Worm (Caenorhabditis elegans) whole organism, L2 larva: ENCODE results near the gene D1086.8.

ENCODE experiments used
- C34F6.9 ChIP-seq: fragments of 150-350 bp; optimal IDR thresholded peaks from 2 replicates; lab custom pipeline; 2014; ENCODE audit warnings: missing biosample characterization, missing genetic modification characterization
- F13H6.1 ChIP-seq: sonication (generic microtip); optimal IDR thresholded peaks from 2 replicates; lab custom pipeline; 2016; ENCODE audit warnings: missing genetic modification characterization, missing compliant biosample characterization
- R02D3.7 ChIP-seq: fragments of 150-350 bp; optimal IDR thresholded peaks from 2 replicates; lab custom pipeline; 2014; ENCODE audit warnings: missing biosample characterization, missing genetic modification characterization
- Y55F3AM.14 ChIP-seq: fragments of 200-800 bp; sonication (Bioruptor generic); optimal IDR thresholded peaks from 2 replicates; lab custom pipeline; 2018; ENCODE audit warnings: mild to moderate bottlenecking, missing genetic modification characterization, missing compliant biosample characterization
- alr-1 ChIP-seq: fragments of 150-350 bp; optimal IDR thresholded peaks from 2 replicates; lab custom pipeline; 2014; ENCODE audit warnings: missing biosample characterization, missing genetic modification characterization
- aly-2 ChIP-seq: fragments of 150-350 bp; optimal IDR thresholded peaks from 2 replicates; lab custom pipeline; 2014; ENCODE audit warnings: missing biosample characterization, missing genetic modification characterization
- ama-1 ChIP-seq: fragments of 150-350 bp; optimal IDR thresholded peaks from 2 replicates; lab custom pipeline; 2018; ENCODE audit warnings: inconsistent platforms
- blmp-1 ChIP-seq: sonication (generic microtip); optimal IDR thresholded peaks from 2 replicates; lab custom pipeline; 2017; ENCODE audit warnings: missing genetic modification characterization, mild to moderate bottlenecking, missing compliant biosample characterization, antibody characterized with exemption, moderate library complexity; ENCODE audit not compliant: insufficient read depth
- ceh-16 ChIP-seq: fragments of 150-350 bp; optimal IDR thresholded peaks from 2 replicates; lab custom pipeline; 2014; ENCODE audit warnings: missing biosample characterization, missing genetic modification characterization
- ceh-82 ChIP-seq: fragments of 150-350 bp; optimal IDR thresholded peaks from 2 replicates; lab custom pipeline; 2014; ENCODE audit warnings: missing biosample characterization, missing genetic modification characterization
- crh-2 ChIP-seq: sonication (generic microtip); optimal IDR thresholded peaks from 2 replicates; lab custom pipeline; 2017; ENCODE audit warnings: missing biosample characterization, missing genetic modification characterization
- dmd-4 ChIP-seq: sonication (generic microtip); optimal IDR thresholded peaks from 2 replicates; lab custom pipeline; 2017; ENCODE audit warnings: missing biosample characterization, missing genetic modification characterization
- egl-27 ChIP-seq: sonication (generic microtip); optimal IDR thresholded peaks from 3 replicates; lab custom pipeline; 2017; ENCODE audit warnings: missing biosample characterization, missing genetic modification reagents, missing genetic modification characterization
- elt-1 ChIP-seq: fragments of 150-350 bp; optimal IDR thresholded peaks from 2 replicates; lab custom pipeline; 2014; ENCODE audit warnings: missing biosample characterization, missing genetic modification characterization
- elt-3 ChIP-seq: sonication (generic microtip); optimal IDR thresholded peaks from 2 replicates; lab custom pipeline; 2017; ENCODE audit warnings: missing biosample characterization, missing genetic modification characterization
- fos-1 ChIP-seq: fragments of 150-350 bp; optimal IDR thresholded peaks from 2 replicates; lab custom pipeline; 2014; ENCODE audit warnings: missing biosample characterization, missing genetic modification characterization
- gmeb-1 ChIP-seq: fragments of 150-350 bp; optimal IDR thresholded peaks from 2 replicates; lab custom pipeline; 2014; ENCODE audit warnings: missing biosample characterization, missing genetic modification characterization
- lin-11 ChIP-seq: fragments of 150-350 bp; sonication (generic microtip); optimal IDR thresholded peaks from 2 replicates; lab custom pipeline; 2014; ENCODE audit warnings: missing biosample characterization, missing genetic modification characterization, inconsistent platforms, mixed read lengths
- lin-13 ChIP-seq: fragments of 150-350 bp; optimal IDR thresholded peaks from 2 replicates; lab custom pipeline; 2014; ENCODE audit warnings: missing biosample characterization, missing genetic modification reagents, missing genetic modification characterization
- lin-39 ChIP-seq: fragments of 150-350 bp; optimal IDR thresholded peaks from 2 replicates; lab custom pipeline; 2014; ENCODE audit warnings: missing biosample characterization, missing genetic modification reagents, missing genetic modification characterization
- lsy-2 ChIP-seq, 2 experiments: fragments of 150-350 bp in 1 of 2; sonication (generic microtip) in 1 of 2; optimal IDR thresholded peaks; 2 replicates each; lab custom pipeline; 2014 to 2017; ENCODE audit warnings: missing biosample characterization in 2 of 2, missing genetic modification characterization in 2 of 2
- mab-5 ChIP-seq: fragments of 150-350 bp; optimal IDR thresholded peaks from 2 replicates; lab custom pipeline; 2014; ENCODE audit warnings: missing biosample characterization, missing genetic modification characterization
- mbf-1 ChIP-seq: sonication (generic microtip); optimal IDR thresholded peaks from 2 replicates; lab custom pipeline; 2017; ENCODE audit warnings: missing biosample characterization, missing genetic modification characterization
- mdl-1 ChIP-seq, 2 experiments: fragments of 150-350 bp in 1 of 2; sonication (generic microtip) in 1 of 2; optimal IDR thresholded peaks; 2 replicates each; lab custom pipeline; 2017; ENCODE audit warnings: missing biosample characterization in 2 of 2, missing genetic modification characterization in 2 of 2
- nhr-10 ChIP-seq: sonication (generic microtip); optimal IDR thresholded peaks from 2 replicates; lab custom pipeline; 2017; ENCODE audit warnings: missing biosample characterization, missing genetic modification characterization
- nhr-11 ChIP-seq: fragments of 150-350 bp; optimal IDR thresholded peaks from 2 replicates; lab custom pipeline; 2014; ENCODE audit warnings: missing biosample characterization, missing genetic modification characterization
- nhr-12 ChIP-seq: fragments of 150-350 bp; optimal IDR thresholded peaks from 2 replicates; lab custom pipeline; 2014; ENCODE audit warnings: missing biosample characterization, missing genetic modification characterization
- nhr-129 ChIP-seq: fragments of 150-350 bp; optimal IDR thresholded peaks from 2 replicates; lab custom pipeline; 2014; ENCODE audit warnings: missing biosample characterization, missing genetic modification characterization
- nhr-21 ChIP-seq: fragments of 150-350 bp; optimal IDR thresholded peaks from 2 replicates; lab custom pipeline; 2014; ENCODE audit warnings: missing biosample characterization, missing genetic modification characterization
- nhr-23 ChIP-seq: fragments of 150-350 bp; optimal IDR thresholded peaks from 2 replicates; lab custom pipeline; 2014; ENCODE audit warnings: missing biosample characterization, missing genetic modification reagents, missing genetic modification characterization
- nhr-237 ChIP-seq: fragments of 150-350 bp; optimal IDR thresholded peaks from 2 replicates; lab custom pipeline; 2014; ENCODE audit warnings: missing biosample characterization, missing genetic modification characterization
- nhr-25 ChIP-seq: fragments of 150-350 bp; sonication (generic microtip); optimal IDR thresholded peaks from 3 replicates; lab custom pipeline; 2014; ENCODE audit warnings: missing biosample characterization, missing genetic modification characterization
- nhr-6 ChIP-seq: fragments of 150-350 bp; optimal IDR thresholded peaks from 2 replicates; lab custom pipeline; 2014; ENCODE audit warnings: missing biosample characterization, missing genetic modification characterization
- nhr-77 ChIP-seq: fragments of 150-350 bp; optimal IDR thresholded peaks from 2 replicates; lab custom pipeline; 2014; ENCODE audit warnings: missing biosample characterization, missing genetic modification characterization
- peb-1 ChIP-seq: fragments of 150-350 bp; optimal IDR thresholded peaks from 2 replicates; lab custom pipeline; 2014; ENCODE audit warnings: missing biosample characterization, missing genetic modification characterization
- sem-4 ChIP-seq: fragments of 150-350 bp; optimal IDR thresholded peaks from 2 replicates; lab custom pipeline; 2014; ENCODE audit warnings: missing biosample characterization, missing genetic modification reagents, missing genetic modification characterization
- skn-1 ChIP-seq: sonication (generic microtip); optimal IDR thresholded peaks from 2 replicates; lab custom pipeline; 2017; ENCODE audit warnings: missing biosample characterization, missing genetic modification characterization
- sma-3 ChIP-seq: sonication (generic microtip); optimal IDR thresholded peaks from 2 replicates; lab custom pipeline; 2016; ENCODE audit warnings: missing genetic modification reagents, missing genetic modification characterization, missing compliant biosample characterization
- sma-9 ChIP-seq, 2 experiments: fragments of 150-350 bp in 1 of 2; sonication (generic microtip) in 1 of 2; optimal IDR thresholded peaks; 2 replicates each; lab custom pipeline; 2014 to 2016; ENCODE audit warnings: missing genetic modification characterization in 2 of 2, mild to moderate bottlenecking in 1 of 2, missing biosample characterization in 1 of 2, missing compliant biosample characterization in 1 of 2, missing genetic modification reagents in 1 of 2, moderate library complexity in 1 of 2
- snpc-4 ChIP-seq: fragments of 150-350 bp; optimal IDR thresholded peaks from 2 replicates; lab custom pipeline; 2014; ENCODE audit warnings: missing biosample characterization, missing genetic modification characterization
- unc-55 ChIP-seq: fragments of 150-350 bp; sonication (generic microtip); optimal IDR thresholded peaks from 3 replicates; lab custom pipeline; 2014; ENCODE audit warnings: missing biosample characterization, missing genetic modification reagents, missing genetic modification characterization
- unc-62 ChIP-seq: fragments of 150-350 bp; optimal IDR thresholded peaks from 2 replicates; lab custom pipeline; 2014; ENCODE audit warnings: missing biosample characterization, missing genetic modification reagents, missing genetic modification characterization
- zag-1 ChIP-seq: fragments of 150-350 bp; optimal IDR thresholded peaks from 2 replicates; lab custom pipeline; 2014; ENCODE audit warnings: missing biosample characterization, missing genetic modification characterization
- ztf-1 ChIP-seq: fragments of 200-800 bp; sonication (Bioruptor generic); conservative IDR thresholded peaks from 2 replicates; pipeline ENCODE4 v1.3.6; 2022; ENCODE audit warnings: missing genetic modification characterization, missing compliant biosample characterization
- ztf-4 ChIP-seq: fragments of 150-350 bp; optimal IDR thresholded peaks from 2 replicates; lab custom pipeline; 2014; ENCODE audit warnings: missing biosample characterization, missing genetic modification characterization

D1086.8 gene

DNA sequence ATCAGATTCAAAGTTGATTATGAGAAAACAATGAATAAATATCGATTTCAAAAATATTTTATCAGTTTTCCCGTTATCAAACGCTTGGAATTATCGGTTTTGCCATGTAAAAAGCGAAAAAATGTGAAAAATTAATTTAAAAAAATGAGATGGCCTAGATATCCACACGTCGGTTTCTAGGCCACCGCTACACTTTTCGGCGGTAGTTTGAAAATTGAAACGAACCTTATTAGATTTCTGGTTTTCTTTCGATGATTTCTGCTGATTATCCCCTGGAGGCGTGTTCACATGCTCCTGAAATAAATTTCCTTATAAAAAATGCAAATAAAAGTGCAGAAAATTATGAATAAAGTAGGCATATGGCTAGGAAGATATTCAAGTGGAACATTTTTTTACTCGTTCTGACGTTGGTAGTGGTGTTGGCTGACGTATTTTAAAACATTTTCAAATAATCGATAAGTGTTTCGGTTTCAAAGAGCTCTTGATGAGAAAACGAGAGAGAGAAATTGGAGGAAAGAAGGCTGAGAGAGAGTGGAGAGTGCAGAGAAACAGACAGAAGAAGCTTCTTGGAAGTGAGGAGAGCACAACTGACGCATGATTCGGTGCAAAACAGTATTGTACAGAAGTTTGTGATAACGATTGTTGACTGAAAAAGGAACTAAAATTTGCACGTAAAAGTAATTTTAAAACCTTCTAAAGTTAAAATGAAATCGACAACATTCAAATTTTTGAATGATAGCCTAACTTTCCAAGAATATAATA is 39.3 kb downstream of the D1086.8 start (continued):
- TF ChIP-seq snpc-4 (tag; lab: Kevin White, UChicago) = no peak
- TF ChIP-seq nhr-10 (tag; lab: Kevin White, UChicago) = no peak
- no peak for TF ChIP-seq nhr-77 (tag; lab: Kevin White, UChicago)

DNA sequence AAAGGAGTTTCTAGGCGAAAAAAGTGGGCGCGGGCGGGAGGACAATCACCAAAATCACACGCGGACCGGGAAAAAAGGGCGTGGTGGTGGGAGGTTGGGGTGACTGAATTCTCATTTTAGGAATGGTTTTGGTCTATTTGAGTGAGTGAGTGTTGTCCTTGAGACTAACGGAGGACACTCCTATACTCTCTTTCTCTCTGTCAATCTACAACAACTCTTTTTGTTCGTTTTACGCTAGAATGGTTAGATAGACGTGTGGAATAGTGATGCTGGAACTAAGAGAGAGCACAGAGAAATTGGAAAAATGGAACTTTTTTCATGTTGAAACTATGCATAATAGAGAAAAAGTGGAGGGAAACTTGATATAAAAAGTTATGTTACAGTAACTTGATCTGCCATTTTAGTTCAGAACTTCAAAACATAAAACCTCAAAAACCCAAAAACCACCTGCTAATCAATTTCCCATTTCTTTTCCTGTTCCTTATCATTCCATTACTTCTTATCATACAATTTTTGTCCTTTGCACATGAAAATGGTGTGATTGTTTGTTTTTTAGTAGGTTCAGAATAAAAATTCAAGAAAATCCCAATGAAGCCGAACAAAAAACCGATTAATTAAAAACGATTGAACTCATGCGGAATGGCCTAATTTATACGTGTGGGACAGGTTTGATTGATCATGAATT is 41.0 kb downstream of the D1086.8 start:
- TF ChIP-seq sma-9 (GFP tag; optimal IDR thresholded peaks at IDR 0.05; lab: Kevin White, UChicago) (no peak), sma-9 (tag; optimal IDR thresholded peaks at IDR 0.05; lab: Kevin White, UChicago) (no peak), Y55F3AM.14 (GFP tag; lab: Kevin White, UChicago) (no peak), lin-13 (GFP tag; lab: Kevin White, UChicago) (no peak), fos-1 (tag; lab: Kevin White, UChicago) (peak; percentile 75), nhr-25 (peak; percentile 29), unc-62 (GFP tag; lab: Kevin White, UChicago) (no peak), mab-5 (tag; lab: Kevin White, UChicago) (no peak), dmd-4 (no peak), elt-1 (tag; lab: Kevin White, UChicago) (no peak), nhr-11 (tag; lab: Kevin White, UChicago) (no peak), elt-3 (no peak)

DNA sequence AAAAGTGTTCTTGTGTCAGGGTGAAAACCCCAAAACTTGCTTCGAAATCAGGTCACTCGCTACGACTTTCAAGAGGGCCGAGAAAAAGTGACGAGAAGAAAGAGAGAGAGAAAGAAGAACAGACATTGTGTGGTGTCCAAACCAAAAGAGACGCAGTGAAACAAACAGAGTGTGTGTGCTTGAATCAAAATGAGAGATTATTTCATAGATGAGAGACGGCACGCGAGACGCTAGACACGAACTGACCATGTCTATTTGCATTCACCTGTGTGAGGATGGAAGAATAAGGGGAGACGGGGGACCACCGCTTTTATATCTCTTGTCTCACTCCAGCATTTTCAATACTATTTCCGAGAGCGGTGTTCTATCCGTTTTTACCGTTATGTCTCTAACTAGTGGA is 42.2 kb downstream of the D1086.8 start:
- TF ChIP-seq ceh-82 (tag; lab: Kevin White, UChicago) (peak; percentile 37), nhr-237 (tag; lab: Kevin White, UChicago) (no peak), unc-62 (GFP tag; lab: Kevin White, UChicago) (no peak), gmeb-1 (tag; lab: Kevin White, UChicago) (peak; percentile 42), elt-1 (tag; lab: Kevin White, UChicago) (no peak), ztf-1 (GFP tag; lab: Robert Waterston, UW) (no peak), lin-39 (tag; lab: Kevin White, UChicago) (no peak), crh-2 (tag; lab: Kevin White, UChicago) (peak; percentile 60), mdl-1 (tag; optimal IDR thresholded peaks at IDR 0.05; lab: Kevin White, UChicago) (peak; percentile 28 to 70), nhr-23 (tag; lab: Kevin White, UChicago) (no peak), peb-1 (no peak), lin-13 (GFP tag; lab: Kevin White, UChicago) (peak; percentile 32), mbf-1 (tag; lab: Kevin White, UChicago) (no peak), ama-1 (no peak), ceh-16 (tag; lab: Kevin White, UChicago) (peak; percentile 56), ztf-4 (no peak), lin-11 (no peak), nhr-6 (tag; lab: Kevin White, UChicago) (no peak), skn-1 (tag; lab: Kevin White, UChicago) (no peak), nhr-25 (peak; percentile 75), Y55F3AM.14 (GFP tag; lab: Kevin White, UChicago) (no peak), sem-4 (peak; percentile 14), F13H6.1 (peak; percentile 86), sma-3 (GFP tag; lab: Kevin White, UChicago) (peak; percentile 84), nhr-12 (tag; lab: Kevin White, UChicago) (no peak), alr-1 (tag; lab: Kevin White, UChicago) (no peak), C34F6.9 (peak; percentile 79), nhr-11 (tag; lab: Kevin White, UChicago) (no peak), dmd-4 (no peak), blmp-1 (tag; lab: Kevin White, UChicago) (peak; percentile 50), elt-3 (no peak), unc-55 (GFP tag; lab: Kevin White, UChicago) (peak; percentile 69), nhr-129 (tag; lab: Kevin White, UChicago) (peak; percentile 92), lsy-2 (tag; optimal IDR thresholded peaks at IDR 0.05; lab: Kevin White, UChicago) (peak; percentile 6 to 62), mab-5 (tag; lab: Kevin White, UChicago) (no peak), R02D3.7 (tag; lab: Kevin White, UChicago) (no peak), aly-2 (tag; lab: Kevin White, UChicago) (no peak), snpc-4 (tag; lab: Kevin White, UChicago) (peak; percentile 12), nhr-10 (tag; lab: Kevin White, UChicago) (no peak), fos-1 (tag; lab: Kevin White, UChicago) (peak; percentile 87), zag-1 (tag; lab: Kevin White, UChicago) (peak; percentile 31), nhr-21 (tag; lab: Kevin White, UChicago) (peak; percentile 63), egl-27 (peak; percentile 76), sma-9 (GFP tag; optimal IDR thresholded peaks at IDR 0.05; lab: Kevin White, UChicago) (peak; percentile 78), sma-9 (tag; optimal IDR thresholded peaks at IDR 0.05; lab: Kevin White, UChicago) (no peak), nhr-77 (tag; lab: Kevin White, UChicago) (no peak)
